Worm (Caenorhabditis elegans) whole organism, L4/young adult: ENCODE results near the gene cst-1.

Experiments used
- dao-5 ChIP-seq: sonication (generic microtip); optimal IDR thresholded peaks from 2 replicates; lab custom pipeline; 2016; ENCODE audit warnings: missing genotype, missing genetic modification characterization, moderate library complexity, missing compliant biosample characterization
- him-1 ChIP-seq: sonication (generic microtip); optimal IDR thresholded peaks from 2 replicates; lab custom pipeline; 2016; ENCODE audit warnings: missing genotype, missing genetic modification reagents, missing genetic modification characterization, missing compliant biosample characterization

ce11 chrX:4311668-4312067 is 27.8 kb upstream of the cst-1 start, which contains the start of gene C52B9.8:
- TF ChIP-seq him-1 (tag; lab: Kevin White, UChicago) (no peak), dao-5 (tag; lab: Kevin White, UChicago) (no peak)
